Fruit fly (Drosophila melanogaster) whole organism, prepupa: ENCODE results near the gene simj.

Source experiments
- Blimp-1 ChIP-seq: fragments of 200-800 bp; sonication (Bioruptor generic); optimal IDR thresholded peaks from 3 replicates; lab custom pipeline; 2017; ENCODE audit warnings: missing biosample characterization, missing genetic modification characterization, mild to moderate bottlenecking, moderate library complexity, missing genetic modification reagents
- CG10631 ChIP-seq: fragments of 200-800 bp; sonication (Bioruptor generic); optimal IDR thresholded peaks from 2 replicates; lab custom pipeline; 2016; ENCODE audit warnings: missing biosample characterization, missing genetic modification characterization
- CG10669 ChIP-seq: fragments of 200-800 bp; sonication (Bioruptor generic); optimal IDR thresholded peaks from 3 replicates; lab custom pipeline; 2018; ENCODE audit warnings: missing biosample characterization, mild to moderate bottlenecking, missing genetic modification characterization, moderate library complexity
- CG11294 ChIP-seq: fragments of 200-800 bp; sonication (Bioruptor generic); IDR thresholded peaks from 2 replicates; pipeline ENCODE4 v1.3.6; 2022; ENCODE audit warnings: missing biosample characterization, missing genetic modification characterization
- CG11762 ChIP-seq: fragments of 200-800 bp; sonication (Bioruptor generic); optimal IDR thresholded peaks from 3 replicates; lab custom pipeline; 2016; ENCODE audit warnings: missing biosample characterization, missing genetic modification characterization; ENCODE audit not compliant: insufficient read depth
- CG11902 ChIP-seq: fragments of 200-800 bp; sonication (Bioruptor generic); optimal IDR thresholded peaks from 3 replicates; lab custom pipeline; 2016; ENCODE audit warnings: missing biosample characterization, missing genetic modification characterization
- CG1621 ChIP-seq: fragments of 200-800 bp; sonication (Bioruptor generic); optimal IDR thresholded peaks from 3 replicates; lab custom pipeline; 2018; ENCODE audit warnings: missing biosample characterization, mild to moderate bottlenecking, missing genetic modification characterization
- CG16779 ChIP-seq: fragments of 200-800 bp; sonication (Bioruptor generic); optimal IDR thresholded peaks from 3 replicates; lab custom pipeline; 2017; ENCODE audit warnings: missing biosample characterization, mild to moderate bottlenecking, missing genetic modification characterization
- CG3032 ChIP-seq: fragments of 200-800 bp; optimal IDR thresholded peaks from 2 replicates; lab custom pipeline; 2019; ENCODE audit warnings: missing biosample characterization, mild to moderate bottlenecking, missing genetic modification characterization, moderate library complexity
- CG31627 ChIP-seq: fragments of 200-800 bp; sonication (Bioruptor generic); optimal IDR thresholded peaks from 3 replicates; lab custom pipeline; 2016; ENCODE audit warnings: missing biosample characterization, missing genetic modification characterization
- CG34406 ChIP-seq: fragments of 200-800 bp; sonication (Bioruptor generic); optimal IDR thresholded peaks from 3 replicates; lab custom pipeline; 2016; ENCODE audit warnings: missing biosample characterization, missing genetic modification characterization
- CG6163 ChIP-seq: fragments of 200-800 bp; sonication (Bioruptor generic); IDR thresholded peaks from 3 replicates; pipeline ENCODE4 v1.3.6; 2022; ENCODE audit warnings: missing biosample characterization, missing genetic modification characterization
- CG6276 ChIP-seq: fragments of 200-800 bp; sonication (Bioruptor generic); optimal IDR thresholded peaks from 2 replicates; lab custom pipeline; 2017; ENCODE audit warnings: missing biosample characterization, mild to moderate bottlenecking, missing genetic modification characterization
- CG6808 ChIP-seq: fragments of 200-800 bp; sonication (Bioruptor generic); optimal IDR thresholded peaks from 3 replicates; lab custom pipeline; 2017; ENCODE audit warnings: missing biosample characterization, missing genetic modification characterization, mild to moderate bottlenecking, moderate library complexity, missing genetic modification reagents
- CG6854 ChIP-seq: fragments of 200-800 bp; sonication (Bioruptor generic); optimal IDR thresholded peaks from 2 replicates; lab custom pipeline; 2017; ENCODE audit warnings: missing biosample characterization, mild to moderate bottlenecking, missing genetic modification characterization
- CG7368 ChIP-seq: fragments of 200-800 bp; sonication (Bioruptor generic); optimal IDR thresholded peaks from 3 replicates; lab custom pipeline; 2016; ENCODE audit warnings: missing biosample characterization, missing genetic modification characterization
- CG8119 ChIP-seq: fragments of 200-800 bp; sonication (Bioruptor generic); IDR thresholded peaks from 3 replicates; pipeline ENCODE4 v1.3.6; 2022; ENCODE audit warnings: missing biosample characterization, missing genetic modification characterization
- CG8319 ChIP-seq: fragments of 200-800 bp; sonication (Bioruptor generic); optimal IDR thresholded peaks from 3 replicates; lab custom pipeline; 2016; ENCODE audit warnings: missing biosample characterization, missing genetic modification characterization
- CG9139 ChIP-seq: fragments of 200-800 bp; sonication (Bioruptor generic); optimal IDR thresholded peaks from 3 replicates; lab custom pipeline; 2017; ENCODE audit warnings: missing biosample characterization, mild to moderate bottlenecking, missing genetic modification characterization
- Eip75B ChIP-seq: fragments of 200-800 bp; sonication (Bioruptor generic); optimal IDR thresholded peaks from 3 replicates; lab custom pipeline; 2016; ENCODE audit warnings: missing biosample characterization, missing genetic modification characterization
- Eip93F ChIP-seq: fragments of 200-800 bp; sonication (Bioruptor generic); optimal IDR thresholded peaks from 2 replicates; lab custom pipeline; 2016; ENCODE audit warnings: missing biosample characterization, mild to moderate bottlenecking, missing genetic modification characterization
- Ets21C ChIP-seq: fragments of 200-800 bp; sonication (Bioruptor generic); optimal IDR thresholded peaks from 3 replicates; lab custom pipeline; 2016; ENCODE audit warnings: missing biosample characterization, missing genetic modification characterization
- Ets96B ChIP-seq: fragments of 200-800 bp; optimal IDR thresholded peaks from 2 replicates; lab custom pipeline; 2019; ENCODE audit warnings: missing biosample characterization, mild to moderate bottlenecking, missing genetic modification characterization, moderate library complexity
- Gug ChIP-seq: fragments of 200-800 bp; sonication (Bioruptor generic); IDR thresholded peaks from 2 replicates; pipeline ENCODE4 v1.3.6; 2022; ENCODE audit warnings: missing biosample characterization, missing genetic modification characterization
- Hr4 ChIP-seq: fragments of 200-800 bp; sonication (Bioruptor generic); optimal IDR thresholded peaks from 3 replicates; lab custom pipeline; 2016; ENCODE audit warnings: missing biosample characterization, missing genetic modification characterization
- Lpt ChIP-seq: fragments of 200-800 bp; sonication (Bioruptor generic); optimal IDR thresholded peaks from 3 replicates; lab custom pipeline; 2016; ENCODE audit warnings: missing biosample characterization, missing genetic modification characterization
- Met ChIP-seq: fragments of 200-800 bp; sonication (Bioruptor generic); optimal IDR thresholded peaks from 3 replicates; lab custom pipeline; 2016; ENCODE audit warnings: missing biosample characterization, missing genetic modification characterization
- OdsH ChIP-seq: fragments of 200-800 bp; sonication (Bioruptor generic); optimal IDR thresholded peaks from 3 replicates; lab custom pipeline; 2016; ENCODE audit warnings: missing biosample characterization, missing genetic modification characterization
- Sox14 ChIP-seq: fragments of 200-800 bp; sonication (Bioruptor generic); optimal IDR thresholded peaks from 3 replicates; lab custom pipeline; 2016; ENCODE audit warnings: missing biosample characterization, missing genetic modification characterization
- Sox15 ChIP-seq: fragments of 200-800 bp; sonication (Bioruptor generic); optimal IDR thresholded peaks from 3 replicates; lab custom pipeline; 2016; ENCODE audit warnings: missing biosample characterization, missing genetic modification characterization
- achi ChIP-seq: fragments of 200-800 bp; sonication (Bioruptor generic); optimal IDR thresholded peaks from 3 replicates; lab custom pipeline; 2016; ENCODE audit warnings: missing biosample characterization, missing genetic modification characterization
- acj6 ChIP-seq: fragments of 200-800 bp; sonication (Bioruptor generic); optimal IDR thresholded peaks from 3 replicates; lab custom pipeline; 2016; ENCODE audit warnings: missing biosample characterization, missing genetic modification characterization
- cyc ChIP-seq: fragments of 200-800 bp; sonication (Bioruptor generic); optimal IDR thresholded peaks from 3 replicates; lab custom pipeline; 2016; ENCODE audit warnings: missing biosample characterization, missing genetic modification characterization
- dac ChIP-seq: fragments of 200-800 bp; sonication (Bioruptor generic); optimal IDR thresholded peaks from 2 replicates; lab custom pipeline; 2017; ENCODE audit warnings: missing biosample characterization, mild to moderate bottlenecking, missing genetic modification characterization
- dsx ChIP-seq: fragments of 200-800 bp; optimal IDR thresholded peaks from 3 replicates; lab custom pipeline; 2019; ENCODE audit warnings: missing biosample characterization, mild to moderate bottlenecking, missing genetic modification characterization, moderate library complexity; ENCODE audit not compliant: poor library complexity, severe bottlenecking
- esn ChIP-seq: fragments of 200-800 bp; sonication (Bioruptor generic); optimal IDR thresholded peaks from 2 replicates; lab custom pipeline; 2016; ENCODE audit warnings: missing biosample characterization, mild to moderate bottlenecking, missing genetic modification characterization, moderate library complexity
- fd59A ChIP-seq: fragments of 200-800 bp; sonication (Bioruptor generic); optimal IDR thresholded peaks from 2 replicates; lab custom pipeline; 2017; ENCODE audit warnings: missing biosample characterization, mild to moderate bottlenecking, missing genetic modification characterization, missing genetic modification reagents
- fd85E ChIP-seq: fragments of 200-800 bp; sonication (Bioruptor generic); optimal IDR thresholded peaks from 3 replicates; lab custom pipeline; 2016; ENCODE audit warnings: missing biosample characterization, missing genetic modification characterization
- fkh ChIP-seq: fragments of 200-800 bp; sonication (Bioruptor generic); optimal IDR thresholded peaks from 3 replicates; lab custom pipeline; 2017; ENCODE audit warnings: missing biosample characterization, mild to moderate bottlenecking, missing genetic modification characterization, moderate library complexity
- lz ChIP-seq: fragments of 200-800 bp; sonication (Bioruptor generic); optimal IDR thresholded peaks from 3 replicates; lab custom pipeline; 2016; ENCODE audit warnings: missing biosample characterization, missing genetic modification characterization
- net ChIP-seq: fragments of 200-800 bp; sonication (Bioruptor generic); optimal IDR thresholded peaks from 3 replicates; lab custom pipeline; 2016; ENCODE audit warnings: missing biosample characterization, missing genetic modification characterization
- pdm3 ChIP-seq: fragments of 200-800 bp; sonication (Bioruptor generic); optimal IDR thresholded peaks from 3 replicates; lab custom pipeline; 2016; ENCODE audit warnings: missing biosample characterization, missing genetic modification characterization
- ss ChIP-seq, 2 experiments: fragments of 200-800 bp; sonication (Bioruptor generic); optimal IDR thresholded peaks; 2 replicates in 1 of 2; 3 replicates in 1 of 2; lab custom pipeline; 2017 to 2018; ENCODE audit warnings: mild to moderate bottlenecking in 2 of 2, missing biosample characterization in 2 of 2, missing genetic modification characterization in 2 of 2, moderate library complexity in 1 of 2
- svp ChIP-seq: fragments of 200-800 bp; sonication (Bioruptor generic); peaks from one replicate; lab custom pipeline; 2016; ENCODE audit warnings: missing biosample characterization, missing genetic modification characterization
- topi ChIP-seq: fragments of 200-800 bp; sonication (Bioruptor generic); optimal IDR thresholded peaks from 3 replicates; lab custom pipeline; 2016; ENCODE audit warnings: missing biosample characterization, missing genetic modification characterization
- vri ChIP-seq: fragments of 200-800 bp; sonication (Bioruptor generic); optimal IDR thresholded peaks from 3 replicates; lab custom pipeline; 2016; ENCODE audit warnings: missing biosample characterization, mild to moderate bottlenecking, missing genetic modification characterization

The simj gene

dm6 chr3L:10698182-10698581 lies 33.6 kb downstream of the simj start:
- TF ChIP-seq ss (GFP tag; optimal IDR thresholded peaks at IDR 0.05; lab: Kevin White, UChicago), result no peak
- TF ChIP-seq cyc (GFP tag; lab: Kevin White, UChicago), result no peak
- TF ChIP-seq CG3032, result peak; percentile 21
- TF ChIP-seq Eip75B, result no peak
- no peak for TF ChIP-seq Ets21C (GFP tag; lab: Kevin White, UChicago)
- peak; percentile 29 for TF ChIP-seq fkh
- TF ChIP-seq lz (GFP tag; lab: Kevin White, UChicago), result peak; percentile 8
- no peak for TF ChIP-seq OdsH (GFP tag; lab: Kevin White, UChicago)
- TF ChIP-seq CG34406, result no peak
- no peak for TF ChIP-seq CG8119 (GFP tag; lab: Robert Waterston, UW)
- TF ChIP-seq Met, result no peak
- TF ChIP-seq Gug (GFP tag; lab: Robert Waterston, UW), result no peak
- no peak for TF ChIP-seq CG10669
- no peak for TF ChIP-seq Lpt (GFP tag; lab: Kevin White, UChicago)
- no peak for TF ChIP-seq CG9139 (GFP tag; lab: Kevin White, UChicago)
- TF ChIP-seq dsx (GFP tag; lab: Kevin White, UChicago), result peak; percentile 94
- peak; percentile 11 for TF ChIP-seq svp
- no peak for TF ChIP-seq fd85E (GFP tag; lab: Kevin White, UChicago)

- TF ChIP-seq CG6163 (GFP tag; lab: Robert Waterston, UW) (no peak), CG11762 (GFP tag; lab: Kevin White, UChicago) (no peak), fkh (no peak), Met (no peak), CG6854 (GFP tag; lab: Kevin White, UChicago) (no peak), Ets96B (tag; lab: Kevin White, UChicago) (no peak), achi (GFP tag; lab: Kevin White, UChicago) (no peak)
- TF ChIP-seq, all 60 proteins: peak for 0
Measured at dm6 chr3L:10702216-10702615, 37.7 kb downstream of the simj start.

dm6 chr3L:10704482-10704993 lies 40.0 kb downstream of the simj start:
- TF ChIP-seq CG7368 (GFP tag; lab: Kevin White, UChicago) (no peak), CG8319 (no peak), svp (peak; percentile 26), Ets21C (GFP tag; lab: Kevin White, UChicago) (no peak), topi (GFP tag; lab: Kevin White, UChicago) (no peak), CG3032 (peak; percentile 31), acj6 (GFP tag; lab: Kevin White, UChicago) (peak; percentile 12), CG6276 (GFP tag; lab: Kevin White, UChicago) (no peak), CG6808 (GFP tag; lab: Kevin White, UChicago) (peak; percentile 31), Hr4 (no peak), CG1621 (tag; lab: Kevin White, UChicago) (no peak), CG16779 (tag; lab: Kevin White, UChicago) (no peak), esn (peak; percentile 30), fkh (no peak), CG6163 (GFP tag; lab: Robert Waterston, UW) (peak; percentile 51; the same call in 1 of the 3 replicates), CG10631 (GFP tag; lab: Kevin White, UChicago) (peak; percentile 11), dsx (GFP tag; lab: Kevin White, UChicago) (no peak), fd59A (peak; percentile 18), CG8119 (GFP tag; lab: Robert Waterston, UW) (peak; percentile 63), CG11294 (GFP tag; lab: Robert Waterston, UW) (no peak), cyc (GFP tag; lab: Kevin White, UChicago) (no peak), CG11762 (GFP tag; lab: Kevin White, UChicago) (no peak), dac (GFP tag; lab: Kevin White, UChicago) (no peak), net (GFP tag; lab: Kevin White, UChicago) (peak; percentile 35), Sox15 (GFP tag; lab: Kevin White, UChicago) (no peak), Eip93F (no peak), ss (GFP tag; optimal IDR thresholded peaks at IDR 0.05; lab: Kevin White, UChicago) (peak in 1 of 2 experiments; percentile 51), vri (GFP tag; lab: Kevin White, UChicago) (no peak), achi (GFP tag; lab: Kevin White, UChicago) (peak; percentile 20), Blimp-1 (GFP tag; lab: Kevin White, UChicago) (no peak), CG9139 (GFP tag; lab: Kevin White, UChicago) (no peak), pdm3 (GFP tag; lab: Kevin White, UChicago) (no peak), CG6854 (GFP tag; lab: Kevin White, UChicago) (no peak), Met (peak; percentile 16), CG31627 (GFP tag; lab: Kevin White, UChicago) (no peak), Sox14 (GFP tag; lab: Kevin White, UChicago) (no peak), CG11902 (GFP tag; lab: Kevin White, UChicago) (no peak)
